Worm (Caenorhabditis elegans) whole organism, L3 larva: Measurements from ENCODE around the gene cyp-33C9.
"Not testable (repeated sequence)": the region's sequence is repeated elsewhere in the genome, so short reads cannot be mapped to it uniquely, and the experiment has no call there.

ENCODE experiments used
- R02D3.7 ChIP-seq: fragments of 150-350 bp; optimal IDR thresholded peaks from 2 replicates; lab custom pipeline; 2014; ENCODE audit warnings: missing biosample characterization, missing genetic modification characterization
- ZK546.5 ChIP-seq: sonication (generic microtip); optimal IDR thresholded peaks from 2 replicates; lab custom pipeline; 2017; ENCODE audit warnings: missing biosample characterization, missing genetic modification characterization
- aly-2 ChIP-seq: fragments of 150-350 bp; optimal IDR thresholded peaks from 2 replicates; lab custom pipeline; 2014; ENCODE audit warnings: missing biosample characterization, missing genetic modification characterization
- ama-1 ChIP-seq: fragments of 150-350 bp; optimal IDR thresholded peaks from 2 replicates; lab custom pipeline; 2018
- ceh-16 ChIP-seq: sonication (generic microtip); optimal IDR thresholded peaks from 2 replicates; lab custom pipeline; 2017; ENCODE audit warnings: missing biosample characterization, missing genetic modification characterization
- ceh-28 ChIP-seq: fragments of 150-350 bp; optimal IDR thresholded peaks from 2 replicates; lab custom pipeline; 2014; ENCODE audit warnings: missing biosample characterization, missing genetic modification reagents, missing genetic modification characterization
- ceh-82 ChIP-seq: fragments of 150-350 bp; optimal IDR thresholded peaks from 2 replicates; lab custom pipeline; 2014; ENCODE audit warnings: missing biosample characterization, missing genetic modification characterization
- ceh-9 ChIP-seq: sonication (generic microtip); optimal IDR thresholded peaks from 2 replicates; lab custom pipeline; 2018; ENCODE audit warnings: missing biosample characterization, missing genetic modification characterization
- egl-27 ChIP-seq: sonication (generic microtip); optimal IDR thresholded peaks from 4 replicates; lab custom pipeline; 2017; ENCODE audit warnings: missing biosample characterization, missing genetic modification reagents, missing genetic modification characterization
- egl-5 ChIP-seq: fragments of 150-350 bp; optimal IDR thresholded peaks from 2 replicates; lab custom pipeline; 2017; ENCODE audit warnings: missing biosample characterization, missing genetic modification reagents, missing genetic modification characterization, inconsistent platforms
- elt-1 ChIP-seq: fragments of 150-350 bp; optimal IDR thresholded peaks from 2 replicates; lab custom pipeline; 2014; ENCODE audit warnings: missing biosample characterization, missing genetic modification characterization
- elt-3 ChIP-seq, 3 experiments: fragments of 150-350 bp in 1 of 3; sonication (generic microtip) in 2 of 3; optimal IDR thresholded peaks; 2 replicates in 2 of 3; 4 replicates in 1 of 3; lab custom pipeline; 2014 to 2017; ENCODE audit warnings: missing biosample characterization in 3 of 3, missing genetic modification characterization in 3 of 3
- eor-1 ChIP-seq, 2 experiments: fragments of 150-350 bp; optimal IDR thresholded peaks; 2 replicates each; lab custom pipeline; 2014 to 2018; ENCODE audit warnings: missing biosample characterization in 2 of 2, missing genetic modification characterization in 2 of 2
- fkh-10 ChIP-seq: sonication (generic microtip); optimal IDR thresholded peaks from 2 replicates; lab custom pipeline; 2017; ENCODE audit warnings: missing biosample characterization, missing genetic modification reagents, missing genetic modification characterization
- fkh-2 ChIP-seq: fragments of 150-350 bp; optimal IDR thresholded peaks from 2 replicates; lab custom pipeline; 2014; ENCODE audit warnings: missing biosample characterization, missing genetic modification reagents, missing genetic modification characterization
- fos-1 ChIP-seq: fragments of 150-350 bp; optimal IDR thresholded peaks from 2 replicates; lab custom pipeline; 2014; ENCODE audit warnings: missing biosample characterization, missing genetic modification characterization
- hmg-11 ChIP-seq: sonication (generic microtip); optimal IDR thresholded peaks from 2 replicates; lab custom pipeline; 2016; ENCODE audit warnings: missing genetic modification characterization, missing compliant biosample characterization
- jun-1 ChIP-seq: fragments of 150-350 bp; optimal IDR thresholded peaks from 2 replicates; lab custom pipeline; 2014; ENCODE audit warnings: missing biosample characterization, missing genetic modification reagents, missing genetic modification characterization
- lin-39 ChIP-seq: fragments of 150-350 bp; optimal IDR thresholded peaks from 2 replicates; lab custom pipeline; 2018; ENCODE audit warnings: missing biosample characterization, missing genetic modification reagents, missing genetic modification characterization
- lsy-12 ChIP-seq: sonication (generic microtip); optimal IDR thresholded peaks from 2 replicates; lab custom pipeline; 2016; ENCODE audit warnings: mild to moderate bottlenecking, missing genetic modification characterization, missing compliant biosample characterization
- mdl-1 ChIP-seq: fragments of 150-350 bp; optimal IDR thresholded peaks from 2 replicates; lab custom pipeline; 2014; ENCODE audit warnings: missing biosample characterization, missing genetic modification characterization
- mml-1 ChIP-seq: fragments of 150-350 bp; sonication (generic microtip); optimal IDR thresholded peaks from 3 replicates; lab custom pipeline; 2014; ENCODE audit warnings: missing biosample characterization, missing genetic modification characterization
- nhr-12 ChIP-seq: fragments of 150-350 bp; optimal IDR thresholded peaks from 2 replicates; lab custom pipeline; 2014; ENCODE audit warnings: missing biosample characterization, missing genetic modification characterization
- nhr-23 ChIP-seq: fragments of 150-350 bp; optimal IDR thresholded peaks from 2 replicates; lab custom pipeline; 2014; ENCODE audit warnings: missing biosample characterization, missing genetic modification reagents, missing genetic modification characterization
- nhr-237 ChIP-seq: fragments of 150-350 bp; optimal IDR thresholded peaks from 2 replicates; lab custom pipeline; 2014; ENCODE audit warnings: missing biosample characterization, missing genetic modification characterization
- nhr-25 ChIP-seq: sonication (generic microtip); optimal IDR thresholded peaks from 2 replicates; lab custom pipeline; 2017; ENCODE audit warnings: missing biosample characterization, missing genetic modification characterization
- nhr-67 ChIP-seq: fragments of 150-350 bp; optimal IDR thresholded peaks from 2 replicates; lab custom pipeline; 2014; ENCODE audit warnings: missing biosample characterization, missing genetic modification characterization
- nhr-76 ChIP-seq: fragments of 150-350 bp; sonication (generic microtip); optimal IDR thresholded peaks from 5 replicates; lab custom pipeline; 2014; ENCODE audit warnings: missing biosample characterization, missing genetic modification characterization
- pha-4 ChIP-seq: fragments of 150-350 bp; optimal IDR thresholded peaks from 2 replicates; lab custom pipeline; 2014; ENCODE audit warnings: missing biosample characterization, missing genetic modification reagents, missing genetic modification characterization
- pqm-1 ChIP-seq: fragments of 150-350 bp; optimal IDR thresholded peaks from 2 replicates; lab custom pipeline; 2017; ENCODE audit warnings: missing biosample characterization, missing genetic modification characterization, inconsistent platforms
- sea-2 ChIP-seq: fragments of 150-350 bp; sonication (generic microtip); optimal IDR thresholded peaks from 4 replicates; lab custom pipeline; 2014; ENCODE audit warnings: missing biosample characterization, missing genetic modification reagents, missing genetic modification characterization
- skn-1 ChIP-seq: fragments of 150-350 bp; optimal IDR thresholded peaks from 2 replicates; lab custom pipeline; 2014; ENCODE audit warnings: missing biosample characterization, missing genetic modification characterization
- tbx-2 ChIP-seq: sonication (generic microtip); optimal IDR thresholded peaks from 2 replicates; lab custom pipeline; 2016; ENCODE audit warnings: mild to moderate bottlenecking, missing genetic modification characterization, missing compliant biosample characterization
- unc-39 ChIP-seq: sonication (generic microtip); optimal IDR thresholded peaks from 4 replicates; lab custom pipeline; 2017; ENCODE audit warnings: missing biosample characterization, missing genetic modification characterization
- unc-62 ChIP-seq: fragments of 150-350 bp; sonication (generic microtip); optimal IDR thresholded peaks from 4 replicates; lab custom pipeline; 2014; ENCODE audit warnings: missing biosample characterization, missing genetic modification reagents, missing genetic modification characterization
- zag-1 ChIP-seq: fragments of 150-350 bp; optimal IDR thresholded peaks from 2 replicates; lab custom pipeline; 2014; ENCODE audit warnings: missing biosample characterization, missing genetic modification characterization

cyp-33C9 gene

DNA sequence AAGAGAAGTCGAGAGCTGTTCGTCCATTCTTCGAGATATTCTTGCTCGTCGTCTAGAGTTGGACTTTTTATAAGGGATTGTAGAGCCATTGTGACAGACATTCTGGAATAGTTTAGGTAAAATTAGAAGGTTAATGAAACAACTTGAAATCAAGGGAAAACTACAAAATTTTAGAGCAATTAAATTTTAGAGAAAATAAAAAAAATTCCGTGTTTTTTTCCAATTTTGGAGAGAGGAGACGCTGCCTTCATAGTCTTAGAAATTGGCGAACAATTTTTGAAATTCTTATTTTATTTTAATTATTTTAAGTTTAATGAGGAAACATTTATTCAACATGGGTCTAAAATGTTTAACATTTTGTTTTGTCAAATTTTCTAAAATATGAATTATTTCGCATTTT, 22.8 kb downstream of the cyp-33C9 start, which contains the start of gene C50H11.13:
Gene C50H11.13, minus strand, starts transcription at position 101 of the 400 bp plus-strand sequence.
- TF ChIP-seq nhr-237 (tag; lab: Kevin White, UChicago) (no peak), skn-1 (tag; lab: Kevin White, UChicago) (no peak), aly-2 (no peak), lin-39 (no peak), nhr-67 (tag; lab: Kevin White, UChicago) (no peak), R02D3.7 (tag; lab: Kevin White, UChicago) (no peak), tbx-2 (tag; lab: Kevin White, UChicago) (no peak), ceh-28 (tag; lab: Kevin White, UChicago) (no peak), fos-1 (tag; lab: Kevin White, UChicago) (no peak), mdl-1 (tag; lab: Kevin White, UChicago) (no peak), elt-3 (tag; optimal IDR thresholded peaks at IDR 0.05; lab: Kevin White, UChicago) (no peak), nhr-23 (no peak), nhr-12 (tag; lab: Kevin White, UChicago) (no peak), fkh-2 (tag; lab: Kevin White, UChicago) (no peak), ceh-16 (no peak), pqm-1 (tag; lab: Kevin White, UChicago) (no peak)
- TF ChIP-seq, all 47 proteins: peak for 0

ce11 chrV:3069101-3069500, 25.3 kb downstream of the cyp-33C9 start, which contains the start of gene str-40:
Gene str-40 (minus strand): TSS chrV:3069201.
- TF ChIP-seq skn-1 (tag; lab: Kevin White, UChicago) (no peak), hmg-11 (tag; lab: Kevin White, UChicago) (no peak), sea-2 (GFP tag; lab: Kevin White, UChicago) (no peak), pha-4 (tag; lab: Kevin White, UChicago) (no peak), ZK546.5 (no peak), nhr-12 (tag; lab: Kevin White, UChicago) (no peak), nhr-25 (tag; lab: Kevin White, UChicago) (no peak), ama-1 (lab: Kevin White, UChicago) (no peak), R02D3.7 (tag; lab: Kevin White, UChicago) (no peak), nhr-67 (tag; lab: Kevin White, UChicago) (no peak)
- TF ChIP-seq, all 47 proteins: peak for 0

DNA sequence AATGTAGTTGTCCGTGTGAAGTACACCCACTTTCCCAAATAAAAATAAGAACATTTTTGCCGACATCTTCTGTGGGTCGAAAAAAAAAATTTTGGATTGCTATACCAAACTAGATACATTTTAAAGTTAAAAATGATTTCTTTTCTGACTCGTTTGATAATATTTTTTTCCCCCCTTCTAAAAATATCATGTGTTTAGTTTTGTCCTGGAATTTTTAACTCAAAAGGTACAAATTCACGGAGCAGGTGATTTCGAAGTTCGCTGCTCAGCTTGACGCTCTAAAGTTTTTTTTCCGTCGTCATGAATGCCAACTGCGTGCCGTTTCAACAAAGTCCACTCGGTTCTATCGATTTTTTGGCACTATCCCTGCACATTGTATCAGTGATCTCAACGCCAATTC, 28.4 kb downstream of the cyp-33C9 start, which contains the start of gene srh-185:
Gene srh-185, plus strand, starts transcription at position 301 of the 400 bp plus-strand sequence.
- no peak for TF ChIP-seq fos-1 (tag; lab: Kevin White, UChicago)
- TF ChIP-seq ceh-82 (tag; lab: Kevin White, UChicago): no peak
- TF ChIP-seq egl-5 (tag; lab: Kevin White, UChicago): no peak
- no peak for TF ChIP-seq ceh-9 (tag; lab: Kevin White, UChicago)
- no peak for TF ChIP-seq elt-1
- no peak for TF ChIP-seq sea-2 (GFP tag; lab: Kevin White, UChicago)
- no peak for TF ChIP-seq R02D3.7 (tag; lab: Kevin White, UChicago)
- no peak for TF ChIP-seq nhr-76
- TF ChIP-seq mml-1 (tag; lab: Kevin White, UChicago): no peak
- TF ChIP-seq aly-2: no peak
- TF ChIP-seq fkh-10: no peak
- no peak for TF ChIP-seq unc-39 (tag; lab: Kevin White, UChicago)
- no peak for TF ChIP-seq lin-39
- no peak for TF ChIP-seq tbx-2 (tag; lab: Kevin White, UChicago)
- TF ChIP-seq egl-27 (tag; lab: Kevin White, UChicago): no peak
- no peak for TF ChIP-seq hmg-11 (tag; lab: Kevin White, UChicago)
- TF ChIP-seq pha-4 (tag; lab: Kevin White, UChicago): no peak
- TF ChIP-seq nhr-23: no peak
- no peak for TF ChIP-seq zag-1

- not testable (repeated sequence) for TF ChIP-seq egl-5, hmg-11, fos-1 (tag; lab: Kevin White, UChicago)
- TF ChIP-seq, all 47 proteins: peak for 0; not testable (repeated sequence) for 47
Observed at ce11 chrV:3064418-3064817, 29.9 kb downstream of the cyp-33C9 start, which contains the start of gene srt-16. Gene srt-16 (minus strand): TSS chrV:3064518.

DNA sequence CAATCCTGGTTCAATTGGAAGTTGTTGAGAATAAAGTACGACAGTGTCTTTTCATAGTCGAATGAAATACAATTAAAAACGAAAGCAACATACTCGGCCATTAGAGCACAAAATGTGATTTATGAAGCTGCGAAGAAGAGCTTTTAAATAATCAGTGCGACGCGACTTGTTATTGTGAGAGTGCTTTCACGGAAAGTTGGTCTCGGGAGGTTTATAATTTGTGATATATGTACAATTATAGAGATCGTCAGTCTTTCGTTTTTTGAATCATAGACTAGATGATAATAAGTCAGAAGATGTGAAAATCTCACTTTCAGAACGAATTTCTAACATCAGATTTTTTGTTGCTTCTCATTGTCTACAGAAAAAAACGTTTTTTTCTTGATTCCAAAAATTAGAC, 32.3 kb downstream of the cyp-33C9 start, which contains the start of gene srt-15:
Gene srt-15, minus strand, starts transcription at position 101 of the 400 bp plus-strand sequence.
- TF ChIP-seq lin-39 (no peak), jun-1 (no peak), eor-1 (tag; optimal IDR thresholded peaks at IDR 0.05; lab: Kevin White, UChicago) (no peak), fos-1 (tag; lab: Kevin White, UChicago) (no peak), nhr-25 (tag; lab: Kevin White, UChicago) (no peak), lsy-12 (no peak), unc-62 (no peak)
- TF ChIP-seq, all 47 proteins: peak for 0
